Worm (Caenorhabditis elegans) whole organism, young adult: ENCODE data around the gene sart-3.

Source experiments
- F49E8.2 ChIP-seq: sonication (generic microtip); optimal IDR thresholded peaks from 3 replicates; lab custom pipeline; 2017; ENCODE audit warnings: missing genetic modification characterization, mild to moderate bottlenecking, missing compliant biosample characterization, antibody characterized with exemption, moderate library complexity; ENCODE audit not compliant: insufficient read depth
- ceh-79 ChIP-seq: sonication (generic microtip); optimal IDR thresholded peaks from 2 replicates; lab custom pipeline; 2017; ENCODE audit warnings: mild to moderate bottlenecking, missing genetic modification characterization, missing compliant biosample characterization
- madf-8 ChIP-seq: fragments of 200-800 bp; sonication (Bioruptor generic); conservative IDR thresholded peaks from 2 replicates; pipeline ENCODE4 v1.3.6; 2022; ENCODE audit warnings: missing genetic modification reagents, missing genetic modification characterization, missing compliant biosample characterization

DNA sequence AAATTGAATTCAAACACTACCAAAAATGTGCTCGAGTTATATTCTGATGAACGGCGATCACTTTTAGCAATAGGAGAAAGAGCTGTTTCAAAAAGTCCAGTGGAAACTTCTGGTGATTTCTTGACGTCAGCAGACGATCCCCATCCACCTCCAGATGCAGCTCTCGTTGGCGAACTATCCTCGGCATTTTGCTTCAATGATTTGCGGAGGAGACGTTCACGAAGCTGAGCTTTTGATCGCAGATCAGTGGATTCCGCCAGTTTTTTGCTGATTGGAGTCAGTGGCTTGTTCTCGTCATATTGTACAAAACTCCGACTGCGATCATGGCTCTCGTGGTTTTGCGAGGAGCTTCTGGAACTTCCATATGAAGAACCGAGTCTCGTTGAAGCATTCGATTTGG is 3.4 kb upstream of the sart-3 start:
- no peak for TF ChIP-seq madf-8 (GFP tag; lab: Robert Waterston, UW)
- TF ChIP-seq ceh-79 (tag; lab: Kevin White, UChicago), result no peak
- no peak for TF ChIP-seq F49E8.2 (tag; lab: Kevin White, UChicago)
